Worm (Caenorhabditis elegans): ENCODE measurements around the gene srh-4.

DNA sequence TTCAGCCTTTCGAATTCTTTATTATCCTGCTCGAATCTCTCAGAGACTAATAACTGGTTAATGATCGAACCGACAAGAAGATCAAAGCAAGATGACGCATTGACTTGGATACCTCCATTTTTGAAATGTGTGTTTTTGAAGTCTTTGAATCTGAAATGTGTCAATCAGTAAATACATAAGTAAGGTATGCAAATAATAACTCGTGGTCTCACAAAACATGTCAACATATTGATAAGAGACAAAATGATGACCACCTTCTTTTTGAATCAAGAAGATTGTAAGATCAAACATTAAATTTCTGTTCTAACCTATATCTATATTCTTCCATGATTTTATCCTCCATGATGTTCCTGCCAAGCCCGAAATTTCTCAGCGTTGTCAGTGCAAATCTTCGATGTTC lies 40.6 kb upstream of the srh-4 start:
- no peak for TF ChIP-seq elt-3 (tag; optimal IDR thresholded peaks at IDR 0.05)
- no peak for TF ChIP-seq zag-1 (tag; optimal IDR thresholded peaks at IDR 0.05)
- TF ChIP-seq pha-4 (tag; optimal IDR thresholded peaks at IDR 0.05) = no peak
- TF ChIP-seq ztf-4 (tag; optimal IDR thresholded peaks at IDR 0.05) = no peak
- TF ChIP-seq mml-1 (tag; optimal IDR thresholded peaks at IDR 0.05) = no peak
- no peak for TF ChIP-seq fkh-10 (GFP tag; optimal IDR thresholded peaks at IDR 0.05)
- no peak for TF ChIP-seq nhr-11 (tag; optimal IDR thresholded peaks at IDR 0.05)
- TF ChIP-seq ztf-11 (tag; optimal IDR thresholded peaks at IDR 0.05) = no peak
